Fruit fly (Drosophila melanogaster): Measurements from ENCODE around the gene kuz.
A peak's percentile ranks its signal among the peaks of the same experiment; 100 is the strongest.

DNA sequence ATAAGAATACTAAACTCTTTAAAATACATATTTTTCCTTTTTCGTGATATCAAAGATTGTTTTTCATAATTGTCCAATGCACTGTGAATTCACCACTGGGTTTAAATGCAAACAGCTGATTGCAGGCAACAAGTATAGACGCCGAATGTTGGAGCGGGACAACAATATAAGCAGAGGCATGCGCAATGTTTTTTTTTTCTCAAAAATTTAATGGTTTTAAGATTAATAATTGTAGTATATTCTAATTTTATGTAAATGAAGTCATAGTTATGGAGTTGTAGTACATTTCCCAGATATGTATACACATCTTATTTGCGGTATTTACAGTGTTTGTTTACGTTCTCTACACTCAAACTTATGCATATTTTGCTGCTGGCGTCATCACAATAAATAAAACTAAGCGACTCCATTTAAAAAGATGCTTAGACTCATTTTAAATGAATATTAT lies 90.6 kb downstream of the kuz start:
- peak; percentile 79 for TF ChIP-seq kay (GFP tag; ENCODE audit: borderline replicate concordance)
- TF ChIP-seq CG14711 (tag; optimal IDR thresholded peaks at IDR 0.05): no peak
- TF ChIP-seq CG11617 (GFP tag; optimal IDR thresholded peaks at IDR 0.05): no peak
- no peak for TF ChIP-seq cnc (optimal IDR thresholded peaks at IDR 0.05)
- TF ChIP-seq ovo (GFP tag; optimal IDR thresholded peaks at IDR 0.05): no peak
- TF ChIP-seq CG12768 (GFP tag; optimal IDR thresholded peaks at IDR 0.05): no peak
- no peak for TF ChIP-seq Hr96 (GFP tag; optimal IDR thresholded peaks at IDR 0.05)
- TF ChIP-seq CG33017 (tag; optimal IDR thresholded peaks at IDR 0.05): no peak
- TF ChIP-seq Crg-1 (GFP tag; optimal IDR thresholded peaks at IDR 0.05): no peak
- TF ChIP-seq CG7101 (tag; optimal IDR thresholded peaks at IDR 0.05): no peak
- peak; percentile 39 for TF ChIP-seq Mnt (GFP tag; optimal IDR thresholded peaks at IDR 0.05)
